Worm (Caenorhabditis elegans) whole organism, midembryonic: ENCODE results near the gene F58A4.1.
A peak's percentile ranks its signal among the peaks of the same experiment; 100 is the strongest.

ENCODE experiments used
- T22C8.4 ChIP-seq: fragments of 200-800 bp; sonication (Bioruptor generic); IDR thresholded peaks from 2 replicates; pipeline ENCODE4 v1.3.6; 2022; ENCODE audit warnings: missing genetic modification characterization, missing compliant biosample characterization
- cog-1 ChIP-seq: sonication (generic microtip); optimal IDR thresholded peaks from 2 replicates; lab custom pipeline; 2016; ENCODE audit warnings: missing genetic modification characterization, missing compliant biosample characterization
- flt-1 ChIP-seq: fragments of 200-800 bp; sonication (Bioruptor generic); IDR thresholded peaks from 2 replicates; pipeline ENCODE4 v1.3.6; 2022; ENCODE audit warnings: missing genetic modification characterization, missing compliant biosample characterization
- klf-2 ChIP-seq: fragments of 200-800 bp; sonication (Bioruptor generic); conservative IDR thresholded peaks from 2 replicates; pipeline ENCODE4 v1.3.6; 2022; ENCODE audit warnings: missing genetic modification reagents, missing genetic modification characterization, missing compliant biosample characterization
- med-1 ChIP-seq: sonication (generic microtip); optimal IDR thresholded peaks from 2 replicates; lab custom pipeline; 2017; ENCODE audit warnings: missing genetic modification characterization, mild to moderate bottlenecking, missing compliant biosample characterization, antibody characterized with exemption, missing genetic modification reagents; ENCODE audit not compliant: insufficient read depth
- ref-1 ChIP-seq: fragments of 200-800 bp; sonication (Bioruptor generic); conservative IDR thresholded peaks from 2 replicates; pipeline ENCODE4 v1.3.6; 2022; ENCODE audit warnings: missing genetic modification reagents, missing genetic modification characterization, missing compliant biosample characterization
- tab-1 ChIP-seq: fragments of 200-800 bp; sonication (Bioruptor generic); IDR thresholded peaks from 2 replicates; pipeline ENCODE4 v1.3.6; 2022; ENCODE audit warnings: missing genetic modification characterization, missing compliant biosample characterization
- ztf-23 ChIP-seq: fragments of 200-800 bp; sonication (Bioruptor generic); IDR thresholded peaks from 2 replicates; pipeline ENCODE4 v1.3.6; 2022; ENCODE audit warnings: missing genetic modification reagents, missing genetic modification characterization, missing compliant biosample characterization
- ztf-29 ChIP-seq: fragments of 200-800 bp; sonication (Bioruptor generic); IDR thresholded peaks from 2 replicates; pipeline ENCODE4 v1.3.6; 2022; ENCODE audit warnings: missing genetic modification reagents, missing genetic modification characterization, missing compliant biosample characterization

The F58A4.1 gene

ce11 chrIII:9623460-9623859, 25.2 kb downstream of the F58A4.1 start:
- TF ChIP-seq cog-1 (tag; lab: Kevin White, UChicago) (no peak), ztf-23 (GFP tag; lab: Robert Waterston, UW) (no peak), tab-1 (GFP tag; lab: Robert Waterston, UW) (no peak), klf-2 (GFP tag; lab: Robert Waterston, UW) (no peak), med-1 (GFP tag; lab: Kevin White, UChicago) (no peak), flt-1 (GFP tag; lab: Robert Waterston, UW) (no peak), ref-1 (GFP tag; lab: Robert Waterston, UW) (no peak), ztf-29 (GFP tag; lab: Robert Waterston, UW) (no peak), T22C8.4 (no peak)

- TF ChIP-seq T22C8.4 (no peak), cog-1 (tag; lab: Kevin White, UChicago) (no peak), klf-2 (GFP tag; lab: Robert Waterston, UW) (no peak), med-1 (GFP tag; lab: Kevin White, UChicago) (no peak), flt-1 (GFP tag; lab: Robert Waterston, UW) (no peak)
These were observed 28.3 kb downstream of the F58A4.1 start for ce11 chrIII:9626602-9627001.

ce11 chrIII:9629054-9629453, 30.8 kb downstream of the F58A4.1 start, which contains the start of gene tbg-1:
Gene tbg-1 (minus strand): TSS chrIII:9629154.
- TF ChIP-seq ztf-29 (GFP tag; lab: Robert Waterston, UW) (no peak), med-1 (GFP tag; lab: Kevin White, UChicago) (no peak), klf-2 (GFP tag; lab: Robert Waterston, UW) (no peak), flt-1 (GFP tag; lab: Robert Waterston, UW) (no peak), T22C8.4 (no peak), tab-1 (GFP tag; lab: Robert Waterston, UW) (no peak), ztf-23 (GFP tag; lab: Robert Waterston, UW) (no peak), cog-1 (tag; lab: Kevin White, UChicago) (no peak), ref-1 (GFP tag; lab: Robert Waterston, UW) (no peak)

ce11 chrIII:9629855-9630254, 31.6 kb downstream of the F58A4.1 start, which contains the start of gene rpac-19:
Gene rpac-19 (minus strand): TSS chrIII:9629885.
- peak; percentile 74 for TF ChIP-seq ztf-23 (GFP tag; lab: Robert Waterston, UW)
- no peak for TF ChIP-seq ref-1 (GFP tag; lab: Robert Waterston, UW)
- TF ChIP-seq cog-1 (tag; lab: Kevin White, UChicago), result no peak
- peak; percentile 71 for TF ChIP-seq med-1 (GFP tag; lab: Kevin White, UChicago)
- TF ChIP-seq ztf-29 (GFP tag; lab: Robert Waterston, UW), result 0 out of 2 replicates have a peak, but pooled peaks have one; percentile 52
- TF ChIP-seq flt-1 (GFP tag; lab: Robert Waterston, UW), result peak; percentile 82
- 0 out of 2 replicates have a peak, but pooled peaks have one; percentile 26 for TF ChIP-seq klf-2 (GFP tag; lab: Robert Waterston, UW)
- peak; percentile 67; the same call in 1 of the 2 replicates for TF ChIP-seq tab-1 (GFP tag; lab: Robert Waterston, UW)
- no peak for TF ChIP-seq T22C8.4

- peak; percentile 13; the same call in 1 of the 2 replicates for TF ChIP-seq T22C8.4
- peak; percentile 55 for TF ChIP-seq cog-1 (tag; lab: Kevin White, UChicago)
- no peak for TF ChIP-seq flt-1 (GFP tag; lab: Robert Waterston, UW)
- 0 out of 2 replicates have a peak, but pooled peaks have one; percentile 13 for TF ChIP-seq ztf-23 (GFP tag; lab: Robert Waterston, UW)
- TF ChIP-seq ref-1 (GFP tag; lab: Robert Waterston, UW), result no peak
These were observed 32.9 kb downstream of the F58A4.1 start, which contains the start of gene ubc-7 for ce11 chrIII:9631117-9631655. Gene ubc-7 (minus strand): TSS chrIII:9631167.

- TF ChIP-seq med-1 (GFP tag; lab: Kevin White, UChicago), result no peak
- TF ChIP-seq ztf-23 (GFP tag; lab: Robert Waterston, UW), result no peak
- TF ChIP-seq cog-1 (tag; lab: Kevin White, UChicago), result no peak
- no peak for TF ChIP-seq ref-1 (GFP tag; lab: Robert Waterston, UW)
- no peak for TF ChIP-seq tab-1 (GFP tag; lab: Robert Waterston, UW)
- no peak for TF ChIP-seq flt-1 (GFP tag; lab: Robert Waterston, UW)
- TF ChIP-seq T22C8.4, result no peak
- no peak for TF ChIP-seq klf-2 (GFP tag; lab: Robert Waterston, UW)
These were observed 38.7 kb downstream of the F58A4.1 start, which contains the start of gene gei-13 for ce11 chrIII:9637016-9637415. Gene gei-13 (minus strand): TSS chrIII:9637116.

ce11 chrIII:9638159-9638754, 40.0 kb downstream of the F58A4.1 start:
- TF ChIP-seq flt-1 (GFP tag; lab: Robert Waterston, UW) (no peak), T22C8.4 (no peak), tab-1 (GFP tag; lab: Robert Waterston, UW) (no peak), ref-1 (GFP tag; lab: Robert Waterston, UW) (no peak), cog-1 (tag; lab: Kevin White, UChicago) (no peak)

- TF ChIP-seq tab-1 (GFP tag; lab: Robert Waterston, UW), result no peak
- no peak for TF ChIP-seq med-1 (GFP tag; lab: Kevin White, UChicago)
- TF ChIP-seq cog-1 (tag; lab: Kevin White, UChicago), result no peak
- TF ChIP-seq ztf-29 (GFP tag; lab: Robert Waterston, UW), result no peak
- no peak for TF ChIP-seq ztf-23 (GFP tag; lab: Robert Waterston, UW)
- TF ChIP-seq flt-1 (GFP tag; lab: Robert Waterston, UW), result no peak
These were observed 41.2 kb downstream of the F58A4.1 start for ce11 chrIII:9639281-9640050.
